Fruit fly (Drosophila melanogaster) whole organism, prepupa: ENCODE measurements around the gene rempA.

ENCODE experiments used
- CG10669 ChIP-seq: fragments of 200-800 bp; sonication (Bioruptor generic); optimal IDR thresholded peaks from 3 replicates; lab custom pipeline; 2018; ENCODE audit warnings: missing biosample characterization, mild to moderate bottlenecking, missing genetic modification characterization, moderate library complexity
- CG16779 ChIP-seq: fragments of 200-800 bp; sonication (Bioruptor generic); optimal IDR thresholded peaks from 3 replicates; lab custom pipeline; 2017; ENCODE audit warnings: missing biosample characterization, mild to moderate bottlenecking, missing genetic modification characterization
- CG7368 ChIP-seq: fragments of 200-800 bp; sonication (Bioruptor generic); optimal IDR thresholded peaks from 3 replicates; lab custom pipeline; 2016; ENCODE audit warnings: missing biosample characterization, missing genetic modification characterization
- Hr4 ChIP-seq: fragments of 200-800 bp; sonication (Bioruptor generic); optimal IDR thresholded peaks from 3 replicates; lab custom pipeline; 2016; ENCODE audit warnings: missing biosample characterization, missing genetic modification characterization
- net ChIP-seq: fragments of 200-800 bp; sonication (Bioruptor generic); optimal IDR thresholded peaks from 3 replicates; lab custom pipeline; 2016; ENCODE audit warnings: missing biosample characterization, missing genetic modification characterization

DNA sequence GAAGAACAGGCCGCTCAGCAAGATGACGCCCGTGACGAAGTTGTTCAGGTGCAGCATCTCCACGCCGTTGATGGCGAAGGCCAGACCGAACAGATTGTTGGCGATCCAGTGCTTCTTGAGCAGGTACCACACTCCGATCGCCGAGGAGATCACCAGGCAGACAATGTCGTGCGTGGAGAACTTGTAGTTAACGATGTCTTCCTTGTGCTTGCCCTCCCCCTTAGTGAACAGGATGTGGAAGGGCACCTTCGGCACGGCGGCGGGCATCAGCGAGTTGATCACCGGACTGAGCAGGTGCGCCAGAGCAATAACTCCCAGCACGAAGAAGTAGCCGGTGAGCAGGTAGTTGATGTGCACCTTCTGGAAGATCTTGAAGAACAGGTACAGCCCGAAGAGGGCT is 16.3 kb downstream of the rempA start:
- TF ChIP-seq Hr4 (GFP tag; lab: Kevin White, UChicago), result no peak
- no peak for TF ChIP-seq CG7368 (GFP tag; lab: Kevin White, UChicago)
- TF ChIP-seq CG16779, result no peak
- no peak for TF ChIP-seq CG10669
- no peak for TF ChIP-seq net (GFP tag; lab: Kevin White, UChicago)
